Fruit fly (Drosophila melanogaster) whole organism, embryonic: ENCODE data around the gene CG5262.
A peak's percentile ranks its signal among the peaks of the same experiment; 100 is the strongest.

Source experiments
- CG10209 ChIP-seq: fragments of 200-800 bp; sonication (Bioruptor generic); optimal IDR thresholded peaks from 3 replicates; lab custom pipeline; 2017; ENCODE audit warnings: missing biosample characterization, mild to moderate bottlenecking, missing genetic modification characterization, missing genetic modification reagents
- CG11504 ChIP-seq: fragments of 200-800 bp; sonication (Bioruptor generic); optimal IDR thresholded peaks from 3 replicates; lab custom pipeline; 2019; ENCODE audit warnings: missing biosample characterization, mild to moderate bottlenecking, missing genetic modification characterization, moderate library complexity
- CG12769 ChIP-seq: fragments of 200-800 bp; sonication (Bioruptor generic); optimal IDR thresholded peaks from 2 replicates; lab custom pipeline; 2019; ENCODE audit warnings: missing biosample characterization, mild to moderate bottlenecking, missing genetic modification characterization, moderate library complexity
- CG13894 ChIP-seq: fragments of 200-800 bp; sonication (Bioruptor generic); optimal IDR thresholded peaks from 3 replicates; lab custom pipeline; 2018; ENCODE audit warnings: missing biosample characterization, mild to moderate bottlenecking, missing genetic modification characterization, moderate library complexity
- CG1529 ChIP-seq: fragments of 200-800 bp; sonication (Bioruptor generic); optimal IDR thresholded peaks from 3 replicates; lab custom pipeline; 2018; ENCODE audit warnings: missing biosample characterization, missing genetic modification characterization
- CG15696 ChIP-seq: fragments of 200-800 bp; sonication (Bioruptor generic); optimal IDR thresholded peaks from 2 replicates; lab custom pipeline; 2019; ENCODE audit warnings: missing biosample characterization, mild to moderate bottlenecking, missing genetic modification characterization, moderate library complexity
- CG1602 ChIP-seq: fragments of 200-800 bp; sonication (Bioruptor generic); optimal IDR thresholded peaks from 3 replicates; lab custom pipeline; 2016; ENCODE audit warnings: missing biosample characterization, missing genetic modification characterization
- CG17186 ChIP-seq: fragments of 200-800 bp; sonication (Bioruptor generic); optimal IDR thresholded peaks from 3 replicates; lab custom pipeline; 2017; ENCODE audit warnings: missing biosample characterization, missing genetic modification reagents, missing genetic modification characterization
- CG17385 ChIP-seq: fragments of 200-800 bp; sonication (Bioruptor generic); optimal IDR thresholded peaks from 3 replicates; lab custom pipeline; 2018; ENCODE audit warnings: missing biosample characterization, mild to moderate bottlenecking, missing genetic modification characterization
- CG31441 ChIP-seq: fragments of 200-800 bp; sonication (Bioruptor generic); IDR thresholded peaks from 2 replicates; pipeline ENCODE4 v1.3.6; 2022; ENCODE audit warnings: missing biosample characterization, missing genetic modification characterization
- CG32767 ChIP-seq: fragments of 200-800 bp; sonication (Bioruptor generic); IDR thresholded peaks from 2 replicates; pipeline ENCODE4 v1.3.6; 2022; ENCODE audit warnings: missing biosample characterization, missing genetic modification characterization
- CG3281 ChIP-seq: fragments of 200-800 bp; sonication (Bioruptor generic); optimal IDR thresholded peaks from 3 replicates; lab custom pipeline; 2017; ENCODE audit warnings: missing biosample characterization, mild to moderate bottlenecking, missing genetic modification characterization
- CG34422 ChIP-seq: fragments of 200-800 bp; sonication (Bioruptor generic); IDR thresholded peaks from 3 replicates; pipeline ENCODE4 v1.3.6; 2022; ENCODE audit warnings: missing biosample characterization, missing genetic modification characterization
- CG42726 ChIP-seq: fragments of 200-800 bp; sonication (Bioruptor generic); IDR thresholded peaks from 2 replicates; pipeline ENCODE4 v1.3.6; 2022; ENCODE audit warnings: missing biosample characterization, missing genetic modification characterization; ENCODE audit not compliant: partially characterized antibody
- CG6683 ChIP-seq: fragments of 200-800 bp; sonication (Bioruptor generic); optimal IDR thresholded peaks from 2 replicates; lab custom pipeline; 2017; ENCODE audit warnings: missing biosample characterization, mild to moderate bottlenecking, missing genetic modification characterization, missing genetic modification reagents
- CG9215 ChIP-seq: fragments of 200-800 bp; sonication (Bioruptor generic); IDR thresholded peaks from 2 replicates; pipeline ENCODE4 v1.3.6; 2022; ENCODE audit warnings: missing biosample characterization, missing genetic modification characterization
- CG9609 ChIP-seq: fragments of 200-800 bp; sonication (Bioruptor generic); optimal IDR thresholded peaks from 3 replicates; lab custom pipeline; 2016; ENCODE audit warnings: missing biosample characterization, missing genetic modification characterization
- CHES-1-like ChIP-seq: fragments of 200-800 bp; sonication (Bioruptor generic); optimal IDR thresholded peaks from 2 replicates; lab custom pipeline; 2016; ENCODE audit warnings: missing biosample characterization, missing genetic modification characterization
- D19B ChIP-seq: fragments of 200-800 bp; sonication (Bioruptor generic); optimal IDR thresholded peaks from 2 replicates; lab custom pipeline; 2017; ENCODE audit warnings: missing biosample characterization, mild to moderate bottlenecking, missing genetic modification characterization
- Dip2 ChIP-seq: fragments of 200-800 bp; sonication (Bioruptor generic); IDR thresholded peaks from 2 replicates; pipeline ENCODE4 v1.3.6; 2022; ENCODE audit warnings: missing biosample characterization, missing genetic modification characterization
- HLH4C ChIP-seq: fragments of 200-800 bp; sonication (Bioruptor generic); IDR thresholded peaks from 3 replicates; pipeline ENCODE4 v1.3.6; 2022; ENCODE audit warnings: missing biosample characterization, missing genetic modification characterization; ENCODE audit not compliant: partially characterized antibody
- HmgD ChIP-seq: fragments of 200-800 bp; sonication (Bioruptor generic); optimal IDR thresholded peaks from 3 replicates; lab custom pipeline; 2016; ENCODE audit warnings: missing biosample characterization, missing genetic modification characterization
- Hmx ChIP-seq: fragments of 200-800 bp; sonication (Bioruptor generic); optimal IDR thresholded peaks from 2 replicates; lab custom pipeline; 2016; ENCODE audit warnings: missing biosample characterization, missing genetic modification characterization
- MBD-R2 ChIP-seq: fragments of 200-800 bp; sonication (Bioruptor generic); IDR thresholded peaks from 2 replicates; pipeline ENCODE4 v1.3.6; 2022; ENCODE audit warnings: missing biosample characterization, missing genetic modification characterization
- Mad ChIP-seq: fragments of 200-800 bp; sonication (Bioruptor generic); optimal IDR thresholded peaks from 2 replicates; lab custom pipeline; 2016; ENCODE audit warnings: missing biosample characterization, missing genetic modification characterization
- Side ChIP-seq: fragments of 200-800 bp; sonication (Bioruptor generic); optimal IDR thresholded peaks from 2 replicates; lab custom pipeline; 2016; ENCODE audit warnings: missing biosample characterization, missing genetic modification characterization
- Sox100B ChIP-seq: fragments of 200-800 bp; sonication (Bioruptor generic); optimal IDR thresholded peaks from 3 replicates; lab custom pipeline; 2018; ENCODE audit warnings: missing biosample characterization, mild to moderate bottlenecking, missing genetic modification characterization
- Ssrp ChIP-seq: fragments of 200-800 bp; sonication (Bioruptor generic); optimal IDR thresholded peaks from 2 replicates; lab custom pipeline; 2018; ENCODE audit warnings: missing biosample characterization, mild to moderate bottlenecking, missing genetic modification characterization, moderate library complexity
- YL-1 ChIP-seq: fragments of 200-800 bp; sonication (Bioruptor generic); optimal IDR thresholded peaks from 3 replicates; lab custom pipeline; 2017; ENCODE audit warnings: missing biosample characterization, mild to moderate bottlenecking, missing genetic modification characterization
- bbx ChIP-seq: fragments of 200-800 bp; sonication (Bioruptor generic); IDR thresholded peaks from 2 replicates; pipeline ENCODE4 v1.3.6; 2022; ENCODE audit warnings: missing biosample characterization, missing genetic modification characterization; ENCODE audit not compliant: partially characterized antibody
- bowl ChIP-seq: fragments of 200-800 bp; sonication (Bioruptor generic); IDR thresholded peaks from 2 replicates; pipeline ENCODE4 v1.3.6; 2022; ENCODE audit warnings: missing biosample characterization, missing genetic modification characterization
- caup ChIP-seq: fragments of 200-800 bp; sonication (Bioruptor generic); optimal IDR thresholded peaks from 3 replicates; lab custom pipeline; 2017; ENCODE audit warnings: missing biosample characterization, mild to moderate bottlenecking, missing genetic modification characterization, moderate library complexity; ENCODE audit not compliant: severe bottlenecking
- esg ChIP-seq: fragments of 200-800 bp; sonication (Bioruptor generic); conservative IDR thresholded peaks from 2 replicates; pipeline ENCODE4 v1.3.6; 2022; ENCODE audit warnings: missing biosample characterization, missing genetic modification characterization
- eve ChIP-seq, 2 experiments: fragments of >200 bp; optimal IDR thresholded peaks; 2 replicates each; lab custom pipeline; 2017; ENCODE audit warnings: missing biosample characterization in 2 of 2, missing genetic modification characterization in 2 of 2
- eyg ChIP-seq: fragments of 200-800 bp; sonication (Bioruptor generic); optimal IDR thresholded peaks from 3 replicates; lab custom pipeline; 2016; ENCODE audit warnings: missing biosample characterization, missing genetic modification characterization
- gce ChIP-seq: fragments of 200-800 bp; sonication (Bioruptor generic); IDR thresholded peaks from 3 replicates; pipeline ENCODE4 v1.3.6; 2022; ENCODE audit warnings: missing biosample characterization, missing genetic modification characterization
- gcm ChIP-seq: fragments of 200-800 bp; sonication (Bioruptor generic); optimal IDR thresholded peaks from 2 replicates; lab custom pipeline; 2019; ENCODE audit warnings: missing biosample characterization, mild to moderate bottlenecking, missing genetic modification characterization, moderate library complexity
- gsb-n ChIP-seq: fragments of 200-800 bp; sonication (Bioruptor generic); optimal IDR thresholded peaks from 3 replicates; lab custom pipeline; 2018; ENCODE audit warnings: missing biosample characterization, mild to moderate bottlenecking, missing genetic modification characterization
- her ChIP-seq: fragments of 200-800 bp; sonication (Bioruptor generic); optimal IDR thresholded peaks from 2 replicates; lab custom pipeline; 2016; ENCODE audit warnings: missing biosample characterization, missing genetic modification characterization
- ind ChIP-seq: fragments of 200-800 bp; sonication (Bioruptor generic); optimal IDR thresholded peaks from 3 replicates; lab custom pipeline; 2016; ENCODE audit warnings: missing biosample characterization, missing genetic modification characterization
- inv ChIP-seq: fragments of 200-800 bp; sonication (Bioruptor generic); IDR thresholded peaks from 2 replicates; pipeline ENCODE4 v1.3.6; 2022; ENCODE audit warnings: missing biosample characterization, missing genetic modification characterization; ENCODE audit not compliant: partially characterized antibody
- lola ChIP-seq, 3 experiments: fragments of >200 bp in 2 of 3; fragments of 200-800 bp in 1 of 3; sonication (Bioruptor generic) in 1 of 3; optimal IDR thresholded peaks; 2 replicates each; lab custom pipeline; 2017 to 2019; ENCODE audit warnings: missing biosample characterization in 3 of 3, missing genetic modification characterization in 3 of 3, mild to moderate bottlenecking in 1 of 3, moderate library complexity in 1 of 3
- org-1 ChIP-seq: fragments of 200-800 bp; sonication (Bioruptor generic); optimal IDR thresholded peaks from 2 replicates; lab custom pipeline; 2017; ENCODE audit warnings: missing biosample characterization, missing genetic modification characterization
- scrt ChIP-seq: fragments of 200-800 bp; sonication (Bioruptor generic); optimal IDR thresholded peaks from 2 replicates; lab custom pipeline; 2018; ENCODE audit warnings: missing biosample characterization, mild to moderate bottlenecking, missing genetic modification characterization, moderate library complexity
- shn ChIP-seq: fragments of 200-800 bp; sonication (Bioruptor generic); optimal IDR thresholded peaks from 3 replicates; lab custom pipeline; 2016; ENCODE audit warnings: missing biosample characterization, missing genetic modification characterization
- slbo ChIP-seq: fragments of 200-800 bp; sonication (Bioruptor generic); IDR thresholded peaks from 2 replicates; pipeline ENCODE4 v1.3.6; 2022; ENCODE audit warnings: missing biosample characterization, missing genetic modification characterization
- trem ChIP-seq: fragments of 200-800 bp; optimal IDR thresholded peaks from 3 replicates; lab custom pipeline; 2019; ENCODE audit warnings: missing biosample characterization, mild to moderate bottlenecking, missing genetic modification characterization, moderate library complexity
- trh ChIP-seq: fragments of 200-800 bp; sonication (Bioruptor generic); optimal IDR thresholded peaks from 2 replicates; lab custom pipeline; 2016; ENCODE audit warnings: missing biosample characterization, missing genetic modification characterization
- ttk ChIP-seq: fragments of 200-800 bp; sonication (Bioruptor generic); IDR thresholded peaks from 2 replicates; pipeline ENCODE4 v2.1.2; 2022; ENCODE audit warnings: missing biosample characterization, missing genetic modification characterization

The CG5262 gene

dm6 chr3L:20384086-20384810, 46.0 kb downstream of the CG5262 start, which contains the start of the genes CG5498 and fbl (continued):
- no peak for TF ChIP-seq eve (GFP tag; optimal IDR thresholded peaks at IDR 0.05; lab: Kevin White, UChicago)
- TF ChIP-seq CG6683, result peak; percentile 42
- no peak for TF ChIP-seq eyg (GFP tag; lab: Kevin White, UChicago)
- TF ChIP-seq gce (GFP tag; lab: Robert Waterston, UW), result no peak
- TF ChIP-seq YL-1, result peak; percentile 13
- peak; percentile 25 for TF ChIP-seq shn (GFP tag; lab: Kevin White, UChicago)
- no peak for TF ChIP-seq bowl
- no peak for TF ChIP-seq bbx
- no peak for TF ChIP-seq CG12769 (tag; lab: Kevin White, UChicago)
- peak; percentile 32 for TF ChIP-seq Ssrp (tag; lab: Kevin White, UChicago)
- TF ChIP-seq CG17385 (GFP tag; lab: Kevin White, UChicago), result peak; percentile 61
- TF ChIP-seq CG32767 (GFP tag; lab: Robert Waterston, UW), result no peak
- peak; percentile 40 for TF ChIP-seq Mad (GFP tag; lab: Kevin White, UChicago)
- TF ChIP-seq HLH4C (GFP tag; lab: Robert Waterston, UW), result no peak
- TF ChIP-seq CG1602 (GFP tag; lab: Kevin White, UChicago), result peak; percentile 64
- peak in 1 of 3 experiments; percentile 67 for TF ChIP-seq lola (GFP tag; optimal IDR thresholded peaks at IDR 0.05; lab: Kevin White, UChicago)
- TF ChIP-seq CG13894 (tag; lab: Kevin White, UChicago), result peak; percentile 63
- TF ChIP-seq CG3281 (GFP tag; lab: Kevin White, UChicago), result peak; percentile 65
- peak; percentile 8 for TF ChIP-seq org-1 (GFP tag; lab: Kevin White, UChicago)
- TF ChIP-seq CHES-1-like (GFP tag; lab: Kevin White, UChicago), result peak; percentile 5
- no peak for TF ChIP-seq inv (GFP tag; lab: Robert Waterston, UW)
- TF ChIP-seq gsb-n (tag; lab: Kevin White, UChicago), result peak; percentile 62
- peak; percentile 83 for TF ChIP-seq trem (tag; lab: Kevin White, UChicago)
- TF ChIP-seq trh (GFP tag; lab: Kevin White, UChicago), result no peak
- no peak for TF ChIP-seq ttk (GFP tag; lab: Robert Waterston, UW)
- TF ChIP-seq caup (GFP tag; lab: Kevin White, UChicago), result peak; percentile 50
- TF ChIP-seq CG42726 (GFP tag; lab: Robert Waterston, UW), result 0 out of 2 replicates have a peak, but pooled peaks have one; percentile 15
- TF ChIP-seq ind (GFP tag; lab: Kevin White, UChicago), result peak; percentile 64
- peak; percentile 35 for TF ChIP-seq D19B
- no peak for TF ChIP-seq CG17186 (GFP tag; lab: Kevin White, UChicago)
- TF ChIP-seq slbo (GFP tag; lab: Robert Waterston, UW), result peak; percentile 63; the same call in 1 of the 2 replicates
- peak; percentile 49 for TF ChIP-seq scrt
- peak; percentile 18 for TF ChIP-seq Side
- no peak for TF ChIP-seq CG9215 (GFP tag; lab: Robert Waterston, UW)
- peak; percentile 61 for TF ChIP-seq CG15696
- 0 out of 3 replicates have a peak, but pooled peaks have one; percentile 23 for TF ChIP-seq CG34422 (GFP tag; lab: Robert Waterston, UW)
- peak; percentile 75 for TF ChIP-seq MBD-R2 (GFP tag; lab: Robert Waterston, UW)
- TF ChIP-seq her (GFP tag; lab: Kevin White, UChicago), result no peak
- peak; percentile 45 for TF ChIP-seq CG10209 (GFP tag; lab: Kevin White, UChicago)
- peak; percentile 99 for TF ChIP-seq CG11504 (tag; lab: Kevin White, UChicago)
- no peak for TF ChIP-seq HmgD (GFP tag; lab: Kevin White, UChicago)
- peak; percentile 9 for TF ChIP-seq CG9609
- TF ChIP-seq esg (GFP tag; lab: Robert Waterston, UW), result peak; percentile 38; the same call in 1 of the 2 replicates
- peak; percentile 11 for TF ChIP-seq Hmx
- peak; percentile 32 for TF ChIP-seq CG1529
- no peak for TF ChIP-seq Dip2
- TF ChIP-seq Sox100B, result peak; percentile 73
- TF ChIP-seq gcm, result peak; percentile 41
- peak; percentile 66 for TF ChIP-seq CG31441 (GFP tag; lab: Robert Waterston, UW)
